Worm (Caenorhabditis elegans): ENCODE results near the gene H01G02.3.

Gene H01G02.3

ce11 chrIV:11821591-11822361 lies 29.4 kb upstream of the H01G02.3 start, which contains the start of the genes par-5 and M117.3:
Gene par-5 (minus strand): TSS chrIV:11821924.
Gene M117.3 (plus strand): TSS chrIV:11822206.
- TF ChIP-seq crh-2 (tag; optimal IDR thresholded peaks at IDR 0.05) = peak; percentile 81
- TF ChIP-seq skn-1 (tag; optimal IDR thresholded peaks at IDR 0.05) = no peak
- TF ChIP-seq lin-13 (GFP tag; optimal IDR thresholded peaks at IDR 0.05) = peak; percentile 59
- TF ChIP-seq nhr-6 (tag; optimal IDR thresholded peaks at IDR 0.05) = peak; percentile 56
- TF ChIP-seq snpc-4 (tag; optimal IDR thresholded peaks at IDR 0.05) = peak; percentile 25
- TF ChIP-seq sma-9 (GFP tag; optimal IDR thresholded peaks at IDR 0.05) = peak; percentile 82
- no peak for TF ChIP-seq sma-9 (tag; optimal IDR thresholded peaks at IDR 0.05)
- no peak for TF ChIP-seq nhr-12 (tag; optimal IDR thresholded peaks at IDR 0.05)
- TF ChIP-seq sma-3 (GFP tag; optimal IDR thresholded peaks at IDR 0.05) = peak; percentile 41
- TF ChIP-seq nhr-129 (tag; optimal IDR thresholded peaks at IDR 0.05) = peak; percentile 78
- TF ChIP-seq ceh-16 (tag; optimal IDR thresholded peaks at IDR 0.05) = no peak
- peak; percentile 82 for TF ChIP-seq zag-1 (tag; optimal IDR thresholded peaks at IDR 0.05)
- peak; percentile 8 for TF ChIP-seq ztf-4 (tag; optimal IDR thresholded peaks at IDR 0.05)
- no peak for TF ChIP-seq elt-3 (tag; optimal IDR thresholded peaks at IDR 0.05)
- TF ChIP-seq lsy-2 (tag; optimal IDR thresholded peaks at IDR 0.05) = peak; percentile 4 to 69
- no peak for TF ChIP-seq mbf-1 (tag; optimal IDR thresholded peaks at IDR 0.05)
- peak; percentile 39 for TF ChIP-seq nhr-21 (tag; optimal IDR thresholded peaks at IDR 0.05)
- TF ChIP-seq unc-39 (tag; optimal IDR thresholded peaks at IDR 0.05) = no peak
- peak; percentile 31 for TF ChIP-seq egl-27 (tag; optimal IDR thresholded peaks at IDR 0.05)
- TF ChIP-seq Y55F3AM.14 (GFP tag; optimal IDR thresholded peaks at IDR 0.05) = peak; percentile 77
- TF ChIP-seq nhr-25 (tag; optimal IDR thresholded peaks at IDR 0.05) = peak; percentile 29
- peak; percentile 68 for TF ChIP-seq unc-55 (GFP tag; optimal IDR thresholded peaks at IDR 0.05)
- TF ChIP-seq lin-39 (tag; optimal IDR thresholded peaks at IDR 0.05) = no peak
- no peak for TF ChIP-seq nhr-10 (tag; optimal IDR thresholded peaks at IDR 0.05)
- TF ChIP-seq aly-2 (tag; optimal IDR thresholded peaks at IDR 0.05) = no peak
- TF ChIP-seq C34F6.9 (tag; optimal IDR thresholded peaks at IDR 0.05) = peak; percentile 81
- TF ChIP-seq F13H6.1 (tag; optimal IDR thresholded peaks at IDR 0.05) = peak; percentile 79
- peak; percentile 18 for TF ChIP-seq sem-4 (tag; optimal IDR thresholded peaks at IDR 0.05)
- no peak for TF ChIP-seq ztf-11 (tag; optimal IDR thresholded peaks at IDR 0.05)
- peak; percentile 73 to 87 for TF ChIP-seq mdl-1 (tag; optimal IDR thresholded peaks at IDR 0.05)
- no peak for TF ChIP-seq peb-1 (tag; optimal IDR thresholded peaks at IDR 0.05)
- TF ChIP-seq nhr-11 (tag; optimal IDR thresholded peaks at IDR 0.05) = no peak
- TF ChIP-seq dmd-4 (tag; optimal IDR thresholded peaks at IDR 0.05) = no peak
- TF ChIP-seq gmeb-1 (tag; optimal IDR thresholded peaks at IDR 0.05) = peak; percentile 20
- no peak for TF ChIP-seq ceh-82 (tag; optimal IDR thresholded peaks at IDR 0.05)
- TF ChIP-seq fos-1 (tag; optimal IDR thresholded peaks at IDR 0.05) = peak; percentile 74
- peak; percentile 92 for TF ChIP-seq lin-11 (tag; optimal IDR thresholded peaks at IDR 0.05)
- TF ChIP-seq mab-5 (tag; optimal IDR thresholded peaks at IDR 0.05) = peak; percentile 21
- TF ChIP-seq ama-1 (optimal IDR thresholded peaks at IDR 0.05) = peak; percentile 52

ce11 chrIV:11820067-11820913 lies 27.9 kb upstream of the H01G02.3 start:
- TF ChIP-seq blmp-1 (tag; optimal IDR thresholded peaks at IDR 0.05; ENCODE audit: insufficient read depth) (no peak), sma-9 (GFP tag; optimal IDR thresholded peaks at IDR 0.05) (no peak), sma-9 (tag; optimal IDR thresholded peaks at IDR 0.05) (no peak), egl-27 (tag; optimal IDR thresholded peaks at IDR 0.05) (no peak), nhr-23 (tag; optimal IDR thresholded peaks at IDR 0.05) (no peak), ama-1 (optimal IDR thresholded peaks at IDR 0.05) (peak; percentile 12), aly-2 (tag; optimal IDR thresholded peaks at IDR 0.05) (no peak), nhr-10 (tag; optimal IDR thresholded peaks at IDR 0.05) (no peak), snpc-4 (tag; optimal IDR thresholded peaks at IDR 0.05) (no peak), sma-3 (GFP tag; optimal IDR thresholded peaks at IDR 0.05) (no peak), sem-4 (tag; optimal IDR thresholded peaks at IDR 0.05) (peak; percentile 5), unc-62 (GFP tag; optimal IDR thresholded peaks at IDR 0.05) (no peak), dmd-4 (tag; optimal IDR thresholded peaks at IDR 0.05) (no peak), lsy-2 (tag; optimal IDR thresholded peaks at IDR 0.05) (peak in 1 of 2 experiments; percentile 14), gmeb-1 (tag; optimal IDR thresholded peaks at IDR 0.05) (no peak), mdl-1 (tag; optimal IDR thresholded peaks at IDR 0.05) (no peak), fos-1 (tag; optimal IDR thresholded peaks at IDR 0.05) (no peak), nhr-237 (tag; optimal IDR thresholded peaks at IDR 0.05) (no peak), crh-2 (tag; optimal IDR thresholded peaks at IDR 0.05) (peak; percentile 43), alr-1 (tag; optimal IDR thresholded peaks at IDR 0.05) (no peak), unc-55 (GFP tag; optimal IDR thresholded peaks at IDR 0.05) (no peak), skn-1 (tag; optimal IDR thresholded peaks at IDR 0.05) (no peak), F13H6.1 (tag; optimal IDR thresholded peaks at IDR 0.05) (peak; percentile 8), lin-13 (GFP tag; optimal IDR thresholded peaks at IDR 0.05) (peak; percentile 1), C34F6.9 (tag; optimal IDR thresholded peaks at IDR 0.05) (peak; percentile 8), nhr-25 (tag; optimal IDR thresholded peaks at IDR 0.05) (no peak), nhr-12 (tag; optimal IDR thresholded peaks at IDR 0.05) (no peak), nhr-129 (tag; optimal IDR thresholded peaks at IDR 0.05) (no peak), nhr-6 (tag; optimal IDR thresholded peaks at IDR 0.05) (no peak)
